Worm (Caenorhabditis elegans): ENCODE measurements around the gene C14A6.8.

Gene C14A6.8

DNA sequence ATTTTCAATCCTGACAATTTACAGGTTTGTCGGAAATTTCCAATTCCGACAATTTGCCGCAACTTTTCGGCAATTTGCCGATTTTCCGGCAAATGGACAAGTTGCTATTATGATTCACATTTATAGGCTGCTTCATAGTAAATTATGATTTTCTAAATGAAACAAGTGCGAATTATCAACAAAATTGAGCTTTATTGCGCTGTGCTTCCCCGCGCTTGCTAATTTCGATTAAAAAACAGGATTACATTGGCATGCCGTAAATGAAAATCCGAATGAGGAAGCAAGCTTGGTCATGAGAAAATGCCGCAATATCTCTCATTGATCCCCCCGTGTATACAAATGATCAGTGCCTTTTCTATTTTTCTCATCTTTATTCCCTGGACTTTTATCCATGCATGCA lies 32.8 kb downstream of the C14A6.8 start, which contains the start of gene Y37H2A.10:
Y37H2A.10 (plus strand) TSS at position 301 of the 400 bp plus-strand sequence.
- no peak for TF ChIP-seq die-1 (tag; optimal IDR thresholded peaks at IDR 0.05)
- TF ChIP-seq zfh-2 (GFP tag; conservative IDR thresholded peaks at IDR 0.05), result no peak
- TF ChIP-seq lin-54 (GFP tag; optimal IDR thresholded peaks at IDR 0.05), result no peak
- no peak for TF ChIP-seq hmg-20 (GFP tag; IDR thresholded peaks at IDR 0.05)
- no peak for TF ChIP-seq C17E4.6 (GFP tag; IDR thresholded peaks at IDR 0.05)
- no peak for TF ChIP-seq dpl-1 (GFP tag; optimal IDR thresholded peaks at IDR 0.05)
- no peak for TF ChIP-seq F55B11.4 (tag; optimal IDR thresholded peaks at IDR 0.05; ENCODE audit: borderline replicate concordance, insufficient read depth)
- TF ChIP-seq T26A5.8 (tag; optimal IDR thresholded peaks at IDR 0.05), result no peak
- no peak for TF ChIP-seq hrde-1 (tag; optimal IDR thresholded peaks at IDR 0.05; ENCODE audit: borderline replicate concordance)
- no peak for TF ChIP-seq ceh-27 (GFP tag; optimal IDR thresholded peaks at IDR 0.05)
- TF ChIP-seq mes-4 (tag; optimal IDR thresholded peaks at IDR 0.05), result no peak
- TF ChIP-seq cebp-1 (GFP tag; IDR thresholded peaks at IDR 0.05), result no peak
- TF ChIP-seq cebp-1 (tag; optimal IDR thresholded peaks at IDR 0.05), result no peak
- no peak for TF ChIP-seq madf-8 (GFP tag; conservative IDR thresholded peaks at IDR 0.05)
- no peak for TF ChIP-seq nhr-90 (tag; optimal IDR thresholded peaks at IDR 0.05)
- TF ChIP-seq K11D2.4 (GFP tag; IDR thresholded peaks at IDR 0.05), result no peak
- no peak for TF ChIP-seq unc-130 (GFP tag; optimal IDR thresholded peaks at IDR 0.05)

DNA sequence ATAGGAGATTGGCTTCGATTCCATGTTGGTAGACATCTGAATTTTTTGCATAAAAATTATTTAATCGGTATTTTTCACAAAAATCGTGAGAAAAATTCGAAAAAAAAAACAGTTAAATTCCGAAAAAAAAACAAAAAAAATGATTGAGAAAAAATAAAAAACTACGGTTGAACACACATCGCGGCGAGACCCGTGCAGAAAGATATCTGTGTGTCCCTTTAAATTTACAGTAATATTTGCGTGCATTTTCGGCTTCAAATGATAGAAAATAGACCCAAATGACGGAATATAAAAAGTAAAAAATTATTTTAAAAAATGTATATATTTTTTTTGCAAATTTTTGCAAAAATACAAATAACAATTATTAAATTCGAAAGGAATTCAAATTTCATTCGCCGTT lies 33.8 kb downstream of the C14A6.8 start:
- TF ChIP-seq D2030.7 (GFP tag; IDR thresholded peaks at IDR 0.05) (no peak), B0019.2 (GFP tag; conservative IDR thresholded peaks at IDR 0.05) (no peak), xnd-1 (tag; optimal IDR thresholded peaks at IDR 0.05) (peak; percentile 87), fkh-3 (tag; optimal IDR thresholded peaks at IDR 0.05) (no peak), madf-8 (GFP tag; conservative IDR thresholded peaks at IDR 0.05) (peak; percentile 58), F33H1.4 (GFP tag; IDR thresholded peaks at IDR 0.05) (peak; percentile 85), lsl-1 (GFP tag; optimal IDR thresholded peaks at IDR 0.05) (peak; percentile 90), him-1 (tag; optimal IDR thresholded peaks at IDR 0.05) (peak; percentile 26), madf-6 (GFP tag; IDR thresholded peaks at IDR 0.05) (peak; percentile 78), ceh-79 (tag; optimal IDR thresholded peaks at IDR 0.05) (no peak), die-1 (tag; optimal IDR thresholded peaks at IDR 0.05) (no peak)

ce11 chrV:18134378-18134777 lies 37.1 kb downstream of the C14A6.8 start, which contains the start of gene Y37H2A.7:
Y37H2A.7 (minus strand) TSS chrV:18134478.
- TF ChIP-seq repo-1 (tag; optimal IDR thresholded peaks at IDR 0.05), result no peak
- no peak for TF ChIP-seq pbrm-1 (GFP tag; IDR thresholded peaks at IDR 0.05)
- TF ChIP-seq F33H1.4 (GFP tag; IDR thresholded peaks at IDR 0.05), result 0 out of 2 replicates have a peak, but pooled peaks have one; percentile 13
- TF ChIP-seq ztf-3 (GFP tag; optimal IDR thresholded peaks at IDR 0.05), result no peak
- TF ChIP-seq ekl-4 (GFP tag; IDR thresholded peaks at IDR 0.05), result no peak
- TF ChIP-seq nhr-80 (tag; optimal IDR thresholded peaks at IDR 0.05), result no peak
- TF ChIP-seq D2030.7 (GFP tag; IDR thresholded peaks at IDR 0.05), result peak; percentile 36; the same call in 1 of the 2 replicates
- no peak for TF ChIP-seq sea-2 (GFP tag; IDR thresholded peaks at IDR 0.05)
- no peak for TF ChIP-seq rpc-1 (optimal IDR thresholded peaks at IDR 0.05)
- no peak for TF ChIP-seq rpc-1 (tag; optimal IDR thresholded peaks at IDR 0.05)
- no peak for TF ChIP-seq mes-4 (tag; optimal IDR thresholded peaks at IDR 0.05)
- TF ChIP-seq hlh-12 (tag; optimal IDR thresholded peaks at IDR 0.05), result no peak
- TF ChIP-seq lsy-27 (tag; optimal IDR thresholded peaks at IDR 0.05; ENCODE audit: borderline replicate concordance, insufficient read depth), result no peak
- TF ChIP-seq chd-7 (tag; optimal IDR thresholded peaks at IDR 0.05), result no peak
- TF ChIP-seq lsl-1 (GFP tag; optimal IDR thresholded peaks at IDR 0.05), result peak; percentile 83
- TF ChIP-seq nhr-120 (GFP tag; IDR thresholded peaks at IDR 0.05), result no peak
- no peak for TF ChIP-seq dpl-1 (GFP tag; optimal IDR thresholded peaks at IDR 0.05)
- no peak for TF ChIP-seq nfya-1 (tag; optimal IDR thresholded peaks at IDR 0.05; ENCODE audit: borderline replicate concordance, insufficient read depth)
- TF ChIP-seq B0261.1 (tag; optimal IDR thresholded peaks at IDR 0.05), result no peak
- TF ChIP-seq F10E7.11 (tag; optimal IDR thresholded peaks at IDR 0.05), result no peak
- no peak for TF ChIP-seq atf-7 (tag; optimal IDR thresholded peaks at IDR 0.05)
- no peak for TF ChIP-seq unc-62 (GFP tag; optimal IDR thresholded peaks at IDR 0.05)
- peak; percentile 45; the same call in 1 of the 2 replicates for TF ChIP-seq madf-6 (GFP tag; IDR thresholded peaks at IDR 0.05)
- TF ChIP-seq B0336.3 (GFP tag; IDR thresholded peaks at IDR 0.05), result no peak
